Fruit fly (Drosophila melanogaster) whole organism, pupa: ENCODE data around the gene CG3149.

ENCODE experiments used
- CG10348 ChIP-seq: fragments of 200-800 bp; sonication (Bioruptor generic); IDR thresholded peaks from 2 replicates; pipeline ENCODE4 v1.3.6; 2022; ENCODE audit warnings: missing biosample characterization, missing genetic modification characterization
- CG12605 ChIP-seq: fragments of 200-800 bp; sonication (Bioruptor generic); IDR thresholded peaks from 2 replicates; pipeline ENCODE4 v1.3.6; 2022; ENCODE audit warnings: missing biosample characterization, missing genetic modification characterization
- CG13204 ChIP-seq: fragments of 200-800 bp; sonication (Bioruptor generic); optimal IDR thresholded peaks from 2 replicates; lab custom pipeline; 2018; ENCODE audit warnings: missing biosample characterization, mild to moderate bottlenecking, missing genetic modification characterization, moderate library complexity
- CG14655 ChIP-seq: fragments of 200-800 bp; sonication (Bioruptor generic); optimal IDR thresholded peaks from 3 replicates; lab custom pipeline; 2017; ENCODE audit warnings: mild to moderate bottlenecking, missing biosample characterization, missing genetic modification reagents, missing genetic modification characterization
- CG15710 ChIP-seq: fragments of 200-800 bp; sonication (Bioruptor generic); optimal IDR thresholded peaks from 2 replicates; lab custom pipeline; 2018; ENCODE audit warnings: missing biosample characterization, mild to moderate bottlenecking, missing genetic modification characterization, moderate library complexity
- CG17806 ChIP-seq: fragments of 200-800 bp; sonication (Bioruptor generic); optimal IDR thresholded peaks from 2 replicates; lab custom pipeline; 2018; ENCODE audit warnings: missing biosample characterization, mild to moderate bottlenecking, missing genetic modification characterization, moderate library complexity
- CG32121 ChIP-seq: fragments of 200-800 bp; sonication (Bioruptor generic); IDR thresholded peaks from 2 replicates; pipeline ENCODE4 v1.3.6; 2022; ENCODE audit warnings: missing biosample characterization, missing genetic modification characterization
- CG34367 ChIP-seq: fragments of 200-800 bp; sonication (Bioruptor generic); optimal IDR thresholded peaks from 2 replicates; lab custom pipeline; 2018; ENCODE audit warnings: missing biosample characterization, mild to moderate bottlenecking, missing genetic modification characterization
- CG4496 ChIP-seq: fragments of 200-800 bp; sonication (Bioruptor generic); IDR thresholded peaks from 3 replicates; pipeline ENCODE4 v1.3.6; 2022; ENCODE audit warnings: missing biosample characterization, missing genetic modification characterization
- CG8159 ChIP-seq: fragments of 200-800 bp; sonication (Bioruptor generic); optimal IDR thresholded peaks from 3 replicates; lab custom pipeline; 2018; ENCODE audit warnings: missing biosample characterization, mild to moderate bottlenecking, missing genetic modification characterization, moderate library complexity
- CG8301 ChIP-seq: fragments of 200-800 bp; sonication (Bioruptor generic); optimal IDR thresholded peaks from 2 replicates; lab custom pipeline; 2018; ENCODE audit warnings: missing biosample characterization, mild to moderate bottlenecking, missing genetic modification characterization
- CG9948 ChIP-seq: fragments of 200-800 bp; sonication (Bioruptor generic); optimal IDR thresholded peaks from 2 replicates; lab custom pipeline; 2018; ENCODE audit warnings: missing biosample characterization, mild to moderate bottlenecking, missing genetic modification characterization, moderate library complexity
- D1 ChIP-seq: fragments of 200-800 bp; sonication (Bioruptor generic); optimal IDR thresholded peaks from 2 replicates; lab custom pipeline; 2018; ENCODE audit warnings: missing biosample characterization, mild to moderate bottlenecking, missing genetic modification characterization, moderate library complexity
- EcR ChIP-seq: fragments of 200-800 bp; sonication (Bioruptor generic); optimal IDR thresholded peaks from 3 replicates; lab custom pipeline; 2019; ENCODE audit warnings: missing biosample characterization, missing genetic modification characterization, mild to moderate bottlenecking, moderate library complexity, missing genetic modification reagents
- Ets98B ChIP-seq: fragments of 200-800 bp; sonication (Bioruptor generic); IDR thresholded peaks from 2 replicates; pipeline ENCODE4 v1.3.6; 2022; ENCODE audit warnings: missing biosample characterization, missing genetic modification characterization
- Pif1A ChIP-seq: fragments of 200-800 bp; sonication (Bioruptor generic); optimal IDR thresholded peaks from 3 replicates; lab custom pipeline; 2016; ENCODE audit warnings: missing biosample characterization, missing genetic modification characterization
- Pif1B ChIP-seq: fragments of 200-800 bp; sonication (Bioruptor generic); optimal IDR thresholded peaks from 3 replicates; lab custom pipeline; 2016; ENCODE audit warnings: missing biosample characterization, missing genetic modification characterization
- Snoo ChIP-seq: fragments of 200-800 bp; sonication (Bioruptor generic); optimal IDR thresholded peaks from 3 replicates; lab custom pipeline; 2017; ENCODE audit warnings: missing biosample characterization, mild to moderate bottlenecking, missing genetic modification characterization, inconsistent platforms
- fd96Ca ChIP-seq: fragments of 200-800 bp; sonication (Bioruptor generic); IDR thresholded peaks from 3 replicates; pipeline ENCODE4 v1.3.6; 2022; ENCODE audit warnings: missing biosample characterization, missing genetic modification characterization
- gl ChIP-seq: fragments of 200-800 bp; sonication (Bioruptor generic); optimal IDR thresholded peaks from 2 replicates; lab custom pipeline; 2018; ENCODE audit warnings: missing biosample characterization, mild to moderate bottlenecking, missing genetic modification characterization
- rn ChIP-seq: fragments of 200-800 bp; sonication (Bioruptor generic); IDR thresholded peaks from 2 replicates; pipeline ENCODE4 v1.3.6; 2022; ENCODE audit warnings: missing biosample characterization, missing genetic modification characterization

CG3149 gene

dm6 chrX:5679933-5680667, 14.9 kb downstream of the CG3149 start, which contains the start of the genes Tre1 and Gr5a:
Tre1 (minus strand) TSS chrX:5679977.
Gr5a (plus strand) TSS chrX:5680617.
- TF ChIP-seq CG8159 (tag; lab: Kevin White, UChicago): no peak
- no peak for TF ChIP-seq Ets98B (GFP tag; lab: Robert Waterston, UW)
- TF ChIP-seq CG13204 (GFP tag; lab: Kevin White, UChicago): no peak
- TF ChIP-seq fd96Ca: no peak
- no peak for TF ChIP-seq EcR (GFP tag; lab: Kevin White, UChicago)
- TF ChIP-seq CG8301 (tag; lab: Kevin White, UChicago): no peak
- no peak for TF ChIP-seq CG9948 (tag; lab: Kevin White, UChicago)
- no peak for TF ChIP-seq gl (tag; lab: Kevin White, UChicago)
- no peak for TF ChIP-seq CG32121 (GFP tag; lab: Robert Waterston, UW)
- no peak for TF ChIP-seq CG15710 (tag; lab: Kevin White, UChicago)
- TF ChIP-seq CG12605: no peak
- TF ChIP-seq Pif1A (GFP tag; lab: Kevin White, UChicago): no peak
- no peak for TF ChIP-seq D1 (tag; lab: Kevin White, UChicago)
- TF ChIP-seq rn (GFP tag; lab: Robert Waterston, UW): no peak

dm6 chrX:5679079-5679932, 15.7 kb downstream of the CG3149 start:
- TF ChIP-seq Ets98B (GFP tag; lab: Robert Waterston, UW) (peak; percentile 29; the same call in 1 of the 2 replicates), Pif1B (peak; percentile 33), CG4496 (GFP tag; lab: Robert Waterston, UW) (0 out of 3 replicates have a peak, but pooled peaks have one; percentile 50), CG34367 (tag; lab: Kevin White, UChicago) (peak; percentile 50), Snoo (tag; lab: Kevin White, UChicago) (peak; percentile 81), CG15710 (tag; lab: Kevin White, UChicago) (peak; percentile 50), CG14655 (GFP tag; lab: Kevin White, UChicago) (no peak), EcR (GFP tag; lab: Kevin White, UChicago) (no peak), D1 (tag; lab: Kevin White, UChicago) (no peak), fd96Ca (no peak), CG8301 (tag; lab: Kevin White, UChicago) (peak; percentile 38), CG9948 (tag; lab: Kevin White, UChicago) (peak; percentile 64), CG17806 (tag; lab: Kevin White, UChicago) (peak; percentile 65), Pif1A (GFP tag; lab: Kevin White, UChicago) (no peak), gl (tag; lab: Kevin White, UChicago) (no peak), CG12605 (no peak), CG13204 (GFP tag; lab: Kevin White, UChicago) (peak; percentile 12), CG32121 (GFP tag; lab: Robert Waterston, UW) (peak; percentile 12; the same call in 1 of the 2 replicates), CG8159 (tag; lab: Kevin White, UChicago) (peak; percentile 72), rn (GFP tag; lab: Robert Waterston, UW) (0 out of 2 replicates have a peak, but pooled peaks have one; percentile 4)

dm6 chrX:5678178-5678470, 16.9 kb downstream of the CG3149 start:
- TF ChIP-seq CG17806 (tag; lab: Kevin White, UChicago) (no peak), CG9948 (tag; lab: Kevin White, UChicago) (no peak), D1 (tag; lab: Kevin White, UChicago) (no peak), CG34367 (tag; lab: Kevin White, UChicago) (no peak), Pif1A (GFP tag; lab: Kevin White, UChicago) (no peak), CG14655 (GFP tag; lab: Kevin White, UChicago) (no peak), Ets98B (GFP tag; lab: Robert Waterston, UW) (no peak)

dm6 chrX:5677400-5678177, 17.4 kb downstream of the CG3149 start:
- no peak for TF ChIP-seq CG8159 (tag; lab: Kevin White, UChicago)
- TF ChIP-seq CG13204 (GFP tag; lab: Kevin White, UChicago): peak; percentile 16
- no peak for TF ChIP-seq CG34367 (tag; lab: Kevin White, UChicago)
- no peak for TF ChIP-seq CG14655 (GFP tag; lab: Kevin White, UChicago)
- no peak for TF ChIP-seq fd96Ca
- peak; percentile 16 for TF ChIP-seq Snoo (tag; lab: Kevin White, UChicago)
- TF ChIP-seq CG10348 (GFP tag; lab: Robert Waterston, UW): no peak
- TF ChIP-seq Pif1B: peak; percentile 40
- TF ChIP-seq CG9948 (tag; lab: Kevin White, UChicago): no peak
- no peak for TF ChIP-seq EcR (GFP tag; lab: Kevin White, UChicago)
- TF ChIP-seq rn (GFP tag; lab: Robert Waterston, UW): no peak
- no peak for TF ChIP-seq CG17806 (tag; lab: Kevin White, UChicago)
- TF ChIP-seq CG4496 (GFP tag; lab: Robert Waterston, UW): 0 out of 3 replicates have a peak, but pooled peaks have one; percentile 28
- TF ChIP-seq CG12605: no peak
- TF ChIP-seq D1 (tag; lab: Kevin White, UChicago): no peak
- peak; percentile 36 for TF ChIP-seq Pif1A (GFP tag; lab: Kevin White, UChicago)
- TF ChIP-seq Ets98B (GFP tag; lab: Robert Waterston, UW): no peak
- TF ChIP-seq CG15710 (tag; lab: Kevin White, UChicago): no peak
- no peak for TF ChIP-seq CG8301 (tag; lab: Kevin White, UChicago)
- TF ChIP-seq gl (tag; lab: Kevin White, UChicago): peak; percentile 48
- no peak for TF ChIP-seq CG32121 (GFP tag; lab: Robert Waterston, UW)
